Fruit fly (Drosophila melanogaster) whole organism: Measurements from ENCODE around the gene frm.

Source experiments
- CG8478 ChIP-seq: fragments of >200 bp; optimal IDR thresholded peaks from 2 replicates; lab custom pipeline; 2018; ENCODE audit warnings: inconsistent platforms
- Dll ChIP-seq: fragments of >200 bp; optimal IDR thresholded peaks from 2 replicates; lab custom pipeline; 2017
- EcR ChIP-seq, 2 experiments: fragments of >200 bp; optimal IDR thresholded peaks; 2 replicates each; lab custom pipeline; 2017; ENCODE audit warnings: missing biosample characterization in 2 of 2, missing genetic modification characterization in 2 of 2, missing genetic modification reagents in 2 of 2
- pan ChIP-seq: fragments of >200 bp; optimal IDR thresholded peaks from 2 replicates; lab custom pipeline; 2017
- psq ChIP-seq: fragments of >200 bp; optimal IDR thresholded peaks from 2 replicates; lab custom pipeline; 2017
- usp ChIP-seq: fragments of >200 bp; optimal IDR thresholded peaks from 2 replicates; lab custom pipeline; 2017; ENCODE audit warnings: missing biosample characterization, missing genetic modification characterization, mixed read lengths

DNA sequence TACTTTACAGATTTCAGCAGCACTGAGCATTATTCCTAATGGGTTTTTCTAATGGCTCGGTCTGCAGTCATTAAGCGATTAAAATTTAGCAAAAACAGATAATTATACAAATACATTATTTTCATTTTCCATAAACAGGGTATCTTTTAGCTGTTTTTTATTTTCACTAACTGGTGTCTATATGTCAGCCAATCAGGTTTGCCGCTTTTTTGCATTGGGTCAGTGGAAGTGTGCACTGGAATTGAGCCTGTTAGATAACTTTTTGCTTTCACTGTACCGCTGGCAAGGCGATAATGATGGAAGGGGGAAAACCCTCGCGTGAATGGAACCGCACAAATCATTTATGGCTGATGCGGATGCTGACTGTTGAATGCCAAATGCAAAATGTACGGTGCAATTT lies 24.6 kb upstream of the frm start:
- TF ChIP-seq Dll (lab: Kevin White, UChicago), result no peak
- no peak for TF ChIP-seq pan
- TF ChIP-seq psq, result no peak
- no peak for TF ChIP-seq CG8478
- no peak for TF ChIP-seq EcR (GFP tag; optimal IDR thresholded peaks at IDR 0.05; lab: Kevin White, UChicago)
- no peak for TF ChIP-seq usp
